Worm (Caenorhabditis elegans): ENCODE measurements around the gene T12A7.10.

The T12A7.10 gene

DNA sequence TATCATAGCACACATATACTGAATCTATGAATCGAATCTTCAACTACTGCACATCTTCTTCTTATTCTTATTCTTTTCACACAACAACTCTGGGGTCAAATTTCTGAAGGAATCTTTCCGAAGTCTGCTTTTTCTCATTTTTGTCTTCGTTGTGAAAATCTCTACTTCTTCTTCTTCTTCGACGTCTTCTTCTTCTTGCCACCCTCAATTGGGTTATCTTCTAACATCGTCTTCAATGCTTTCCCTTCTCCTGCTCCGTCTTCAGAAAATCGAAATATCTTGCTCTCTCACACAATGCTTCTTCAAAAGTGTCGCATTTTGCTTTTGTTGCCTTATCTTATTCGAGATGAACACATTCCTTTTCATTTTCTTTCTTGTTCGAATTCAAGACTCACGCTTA lies 31.6 kb downstream of the T12A7.10 start:
- no peak for TF ChIP-seq unc-62 (GFP tag; optimal IDR thresholded peaks at IDR 0.05)

DNA sequence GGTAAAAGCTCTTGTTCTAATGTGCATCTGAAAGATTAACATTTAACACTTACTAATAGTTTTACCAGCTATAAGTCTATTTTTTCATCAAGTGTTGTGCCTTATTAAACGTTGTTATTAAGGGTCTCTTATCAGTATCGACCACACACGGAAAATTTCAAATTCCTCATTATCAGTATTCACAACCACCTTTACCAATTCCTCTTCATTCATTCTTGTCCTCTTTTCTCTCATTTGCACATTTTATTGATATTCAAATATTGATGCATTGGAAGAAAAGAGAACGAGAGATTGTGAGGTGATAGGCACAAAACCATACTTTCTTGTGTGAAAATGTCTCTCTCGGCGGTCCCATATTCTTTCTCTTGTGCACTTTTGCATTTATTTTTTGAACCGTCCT lies 33.0 kb downstream of the T12A7.10 start:
- TF ChIP-seq unc-62 (GFP tag; optimal IDR thresholded peaks at IDR 0.05) = no peak

DNA sequence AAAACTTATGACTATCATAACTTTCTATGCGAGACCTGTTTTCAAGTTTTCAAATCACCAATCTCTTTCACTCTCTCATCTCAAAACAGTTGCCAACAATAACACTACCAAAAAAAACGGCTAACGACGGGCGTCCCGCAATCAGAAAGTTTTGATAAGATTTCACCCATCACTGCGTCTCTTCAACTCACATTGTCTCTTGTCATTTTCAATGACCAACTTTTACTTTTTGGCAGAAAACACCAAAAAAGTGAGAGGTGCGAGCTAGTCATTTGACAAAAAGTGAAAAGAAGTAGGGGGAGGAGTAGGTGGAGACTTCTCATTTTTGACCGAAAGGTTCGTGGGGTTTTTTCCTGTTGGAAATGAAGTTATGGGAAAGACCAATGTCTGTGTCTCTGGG lies 36.2 kb downstream of the T12A7.10 start:
- no peak for TF ChIP-seq unc-62 (GFP tag; optimal IDR thresholded peaks at IDR 0.05)

DNA sequence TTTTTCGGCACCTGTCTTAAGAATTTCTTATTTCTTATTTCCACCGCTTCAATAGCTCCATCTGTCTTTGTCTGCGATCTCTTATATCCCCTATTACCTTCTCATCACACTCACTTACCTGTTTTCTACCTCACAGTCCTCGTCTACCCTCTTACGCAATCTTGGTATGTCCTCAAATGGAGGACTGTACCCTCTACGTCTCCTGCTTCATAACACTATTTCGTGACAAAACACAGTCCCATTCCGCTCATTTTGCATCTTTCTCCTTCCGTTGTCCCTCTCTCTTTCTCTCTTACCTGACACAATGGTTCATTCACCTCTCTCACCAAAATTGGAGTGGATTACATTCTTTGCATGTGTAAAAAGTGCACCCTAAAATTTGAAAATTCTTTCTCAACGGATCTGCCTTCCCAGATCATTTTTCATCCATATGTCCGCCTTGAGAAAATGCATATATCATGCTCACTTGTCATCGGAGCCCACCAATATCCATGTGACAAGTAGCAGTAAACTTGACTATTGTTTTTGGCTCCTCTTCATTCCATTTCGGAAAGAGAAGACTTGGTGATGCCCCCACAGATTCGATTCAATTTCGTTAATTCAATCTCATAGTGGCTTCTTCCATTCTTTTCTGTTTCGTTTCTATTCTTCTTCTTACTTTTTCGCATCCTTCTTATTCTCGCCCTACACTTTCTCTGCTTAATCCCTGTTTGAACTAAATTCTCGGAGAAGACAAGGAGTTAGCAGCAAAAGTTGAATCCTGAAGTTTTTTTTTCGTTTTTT lies 37.6 kb downstream of the T12A7.10 start:
- no peak for TF ChIP-seq unc-62 (GFP tag; optimal IDR thresholded peaks at IDR 0.05)

DNA sequence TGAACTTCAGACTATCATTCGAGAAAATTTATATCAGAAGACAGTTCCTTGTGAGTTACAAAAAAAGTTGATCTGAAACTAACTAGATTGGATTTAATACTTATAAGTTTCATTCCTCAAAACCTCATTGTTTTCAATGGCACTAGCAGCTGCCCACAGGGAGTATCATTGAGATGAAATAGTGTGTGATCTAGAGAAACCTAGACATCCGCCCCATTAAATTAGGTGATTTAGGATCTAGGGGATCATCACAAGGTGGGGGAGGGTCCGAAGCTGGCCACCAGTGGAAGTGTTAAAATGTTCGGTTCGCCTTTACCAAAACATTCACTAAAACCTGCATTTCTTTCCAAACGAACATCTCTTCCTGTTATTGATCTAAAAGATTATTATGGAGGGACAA lies 38.5 kb downstream of the T12A7.10 start:
- no peak for TF ChIP-seq unc-62 (GFP tag; optimal IDR thresholded peaks at IDR 0.05)

DNA sequence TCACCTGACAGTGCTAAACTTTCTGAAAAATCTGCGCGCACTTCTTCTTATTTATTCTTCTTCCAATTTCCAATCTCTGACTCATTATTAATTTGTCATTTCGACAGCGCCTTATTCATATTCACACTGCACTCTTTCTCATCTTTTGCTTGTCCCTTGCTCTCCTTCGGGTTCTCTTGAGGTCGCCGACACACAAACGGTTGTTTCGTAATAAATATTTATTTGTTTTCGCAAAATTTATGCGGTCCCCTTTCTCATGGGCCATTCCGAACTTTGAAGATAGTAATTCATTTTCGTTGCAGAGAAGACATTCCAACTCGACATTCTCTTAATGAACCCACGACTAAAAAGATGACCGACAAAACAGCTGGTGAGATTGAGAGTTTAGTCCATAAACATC lies 40.2 kb downstream of the T12A7.10 start, which contains the start of gene magi-1:
magi-1 (plus strand) TSS at position 301 of the 400 bp plus-strand sequence.
- no peak for TF ChIP-seq unc-62 (GFP tag; optimal IDR thresholded peaks at IDR 0.05)

DNA sequence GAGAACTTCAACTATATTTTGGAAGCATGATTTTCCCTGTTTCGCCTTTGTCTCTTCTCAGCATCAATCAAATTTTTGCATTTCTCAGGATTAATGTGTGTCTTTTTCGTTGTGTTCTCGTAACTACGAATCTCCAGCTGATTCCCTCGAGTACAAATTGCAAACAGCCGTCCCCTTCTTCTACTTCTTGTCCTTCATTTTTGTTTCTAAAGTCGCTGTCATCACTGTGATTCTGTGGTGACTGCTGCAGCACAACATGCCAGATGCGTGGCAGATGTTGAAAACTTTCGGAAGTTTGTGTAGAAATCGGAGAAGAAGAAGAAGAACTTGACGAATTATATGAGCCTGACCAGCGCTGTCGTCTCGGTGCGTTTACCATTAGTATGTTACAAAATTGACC lies 41.6 kb downstream of the T12A7.10 start:
- TF ChIP-seq unc-62 (GFP tag; optimal IDR thresholded peaks at IDR 0.05) = no peak

DNA sequence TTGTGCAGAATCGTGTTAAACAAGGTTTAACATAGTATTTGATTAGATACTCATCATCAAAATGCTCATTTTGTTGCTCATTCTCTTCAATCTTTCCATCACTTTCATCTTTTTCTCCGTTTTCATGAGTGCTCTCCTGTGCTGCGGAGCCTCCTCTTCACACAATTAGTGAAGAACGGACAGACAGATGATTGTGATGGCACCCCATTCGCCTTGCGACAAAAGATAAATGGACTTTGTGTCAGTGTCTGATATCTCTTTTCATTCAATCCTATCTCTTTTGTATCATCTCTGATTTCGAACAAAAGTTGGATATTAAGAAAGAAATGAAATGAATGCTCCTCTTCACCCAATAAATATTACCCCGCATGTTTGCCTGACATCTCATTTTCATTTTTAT lies 44.6 kb downstream of the T12A7.10 start:
- no peak for TF ChIP-seq unc-62 (GFP tag; optimal IDR thresholded peaks at IDR 0.05)
